Fruit fly (Drosophila melanogaster) whole organism, embryonic: Measurements from ENCODE around the gene wg.

Experiments used
- CG10267 ChIP-seq: fragments of 200-800 bp; sonication (Bioruptor generic); optimal IDR thresholded peaks from 2 replicates; lab custom pipeline; 2018; ENCODE audit warnings: missing biosample characterization, mild to moderate bottlenecking, missing genetic modification characterization, moderate library complexity
- CG10321 ChIP-seq: fragments of 200-800 bp; sonication (Bioruptor generic); IDR thresholded peaks from 2 replicates; pipeline ENCODE4 v1.3.6; 2022; ENCODE audit warnings: missing biosample characterization, missing genetic modification characterization
- CG10654 ChIP-seq: fragments of 200-800 bp; sonication (Bioruptor generic); optimal IDR thresholded peaks from 2 replicates; lab custom pipeline; 2016; ENCODE audit warnings: missing biosample characterization, missing genetic modification characterization
- CG12236 ChIP-seq: fragments of 200-800 bp; sonication (Bioruptor generic); optimal IDR thresholded peaks from 2 replicates; lab custom pipeline; 2016; ENCODE audit warnings: missing biosample characterization, missing genetic modification characterization
- CG13123 ChIP-seq: fragments of 200-800 bp; sonication (Bioruptor generic); optimal IDR thresholded peaks from 2 replicates; lab custom pipeline; 2016; ENCODE audit warnings: missing biosample characterization, missing genetic modification characterization
- CG13296 ChIP-seq: fragments of 200-800 bp; sonication (Bioruptor generic); optimal IDR thresholded peaks from 3 replicates; lab custom pipeline; 2018; ENCODE audit warnings: missing biosample characterization, mild to moderate bottlenecking, missing genetic modification characterization
- CG17829 ChIP-seq: fragments of 200-800 bp; optimal IDR thresholded peaks from 2 replicates; lab custom pipeline; 2019; ENCODE audit warnings: missing biosample characterization, mild to moderate bottlenecking, missing genetic modification characterization, moderate library complexity
- CG1792 ChIP-seq: fragments of 200-800 bp; sonication (Bioruptor generic); optimal IDR thresholded peaks from 2 replicates; lab custom pipeline; 2016; ENCODE audit warnings: missing biosample characterization, missing genetic modification characterization
- CG18011 ChIP-seq: fragments of 200-800 bp; sonication (Bioruptor generic); optimal IDR thresholded peaks from 2 replicates; lab custom pipeline; 2017; ENCODE audit warnings: missing biosample characterization, missing genetic modification characterization, mild to moderate bottlenecking, moderate library complexity, missing genotype
- CG2120 ChIP-seq: fragments of 200-800 bp; sonication (Bioruptor generic); optimal IDR thresholded peaks from 3 replicates; lab custom pipeline; 2016; ENCODE audit warnings: missing biosample characterization, missing genetic modification characterization
- CG30403 ChIP-seq: fragments of 200-800 bp; sonication (Bioruptor generic); optimal IDR thresholded peaks from 3 replicates; lab custom pipeline; 2016; ENCODE audit warnings: missing biosample characterization, missing genetic modification characterization
- CG31365 ChIP-seq: fragments of 200-800 bp; sonication (Bioruptor generic); optimal IDR thresholded peaks from 2 replicates; lab custom pipeline; 2018; ENCODE audit warnings: missing biosample characterization, mild to moderate bottlenecking, missing genetic modification characterization
- CG32532 ChIP-seq: fragments of 200-800 bp; sonication (Bioruptor generic); IDR thresholded peaks from 2 replicates; pipeline ENCODE4 v1.3.6; 2022; ENCODE audit warnings: missing biosample characterization, missing genetic modification characterization
- CG6689 ChIP-seq: fragments of 200-800 bp; sonication (Bioruptor generic); IDR thresholded peaks from 2 replicates; pipeline ENCODE4 v1.3.6; 2022; ENCODE audit warnings: missing biosample characterization, missing genetic modification characterization
- D ChIP-seq, 2 experiments: fragments of 200-800 bp in 1 of 2; fragments of >200 bp in 1 of 2; sonication (Bioruptor generic) in 1 of 2; optimal IDR thresholded peaks; 2 replicates in 1 of 2; 3 replicates in 1 of 2; lab custom pipeline; 2017; ENCODE audit warnings: mild to moderate bottlenecking in 1 of 2, missing biosample characterization in 1 of 2, missing genetic modification characterization in 1 of 2, missing genetic modification reagents in 1 of 2
- Deaf1 ChIP-seq: fragments of 200-800 bp; optimal IDR thresholded peaks from 3 replicates; lab custom pipeline; 2019; ENCODE audit warnings: missing biosample characterization, mild to moderate bottlenecking, missing genetic modification characterization, moderate library complexity
- Doc3 ChIP-seq: fragments of 200-800 bp; sonication (Bioruptor generic); IDR thresholded peaks from 3 replicates; pipeline ENCODE4 v1.3.6; 2022; ENCODE audit warnings: missing biosample characterization, missing genetic modification characterization; ENCODE audit not compliant: partially characterized antibody
- ERR ChIP-seq: fragments of 200-800 bp; sonication (Bioruptor generic); optimal IDR thresholded peaks from 2 replicates; lab custom pipeline; 2016; ENCODE audit warnings: missing biosample characterization, missing genetic modification characterization
- Ets65A ChIP-seq: fragments of 200-800 bp; sonication (Bioruptor generic); peaks from one replicate; lab custom pipeline; 2016; ENCODE audit warnings: missing biosample characterization, missing genetic modification characterization
- Ets97D ChIP-seq: fragments of 200-800 bp; sonication (Bioruptor generic); optimal IDR thresholded peaks from 3 replicates; lab custom pipeline; 2016; ENCODE audit warnings: missing biosample characterization, missing genetic modification characterization
- Gug ChIP-seq: fragments of 200-800 bp; sonication (Bioruptor generic); IDR thresholded peaks from 4 replicates; pipeline ENCODE4 v1.3.6; 2022; ENCODE audit warnings: missing biosample characterization, missing genetic modification characterization
- Mes4 ChIP-seq: fragments of 200-800 bp; sonication (Bioruptor generic); optimal IDR thresholded peaks from 2 replicates; lab custom pipeline; 2016; ENCODE audit warnings: missing biosample characterization, missing genetic modification characterization
- Pdp1 ChIP-seq, 2 experiments: fragments of 200-800 bp; sonication (Bioruptor generic); optimal IDR thresholded peaks; 3 replicates each; lab custom pipeline; 2016; ENCODE audit warnings: missing biosample characterization in 2 of 2, missing genetic modification characterization in 2 of 2, mild to moderate bottlenecking in 1 of 2, moderate library complexity in 1 of 2
- Rfx ChIP-seq: fragments of 200-800 bp; sonication (Bioruptor generic); IDR thresholded peaks from 2 replicates; pipeline ENCODE4 v1.3.6; 2022; ENCODE audit warnings: missing biosample characterization, missing genetic modification characterization
- Spps ChIP-seq: fragments of 200-800 bp; sonication (Bioruptor generic); optimal IDR thresholded peaks from 2 replicates; lab custom pipeline; 2018; ENCODE audit warnings: missing biosample characterization, mild to moderate bottlenecking, missing genetic modification characterization
- Stat92E ChIP-seq, 3 experiments: fragments of >200 bp in 2 of 3; fragments of 200-800 bp in 1 of 3; sonication (Bioruptor generic) in 1 of 3; optimal IDR thresholded peaks; 2 replicates each; lab custom pipeline; 2017 to 2019; ENCODE audit warnings: missing biosample characterization in 3 of 3, missing genetic modification characterization in 3 of 3, mild to moderate bottlenecking in 1 of 3, moderate library complexity in 1 of 3
- Usf ChIP-seq: fragments of 200-800 bp; sonication (Bioruptor generic); optimal IDR thresholded peaks from 2 replicates; lab custom pipeline; 2017; ENCODE audit warnings: missing genotype, missing biosample characterization, missing genetic modification characterization
- Vsx1 ChIP-seq: fragments of 200-800 bp; sonication (Bioruptor generic); optimal IDR thresholded peaks from 2 replicates; lab custom pipeline; 2017; ENCODE audit warnings: missing biosample characterization, mild to moderate bottlenecking, missing genetic modification characterization, missing genetic modification reagents
- amos ChIP-seq: fragments of 200-800 bp; sonication (Bioruptor generic); IDR thresholded peaks from 2 replicates; pipeline ENCODE4 v1.3.6; 2022; ENCODE audit warnings: missing biosample characterization, missing genetic modification characterization; ENCODE audit not compliant: partially characterized antibody
- ase ChIP-seq: fragments of 200-800 bp; sonication (Bioruptor generic); IDR thresholded peaks from 3 replicates; pipeline ENCODE4 v1.3.6; 2022; ENCODE audit warnings: missing biosample characterization, missing genetic modification characterization
- ato ChIP-seq: fragments of 200-800 bp; sonication (Bioruptor generic); IDR thresholded peaks from 2 replicates; pipeline ENCODE4 v1.3.6; 2022; ENCODE audit warnings: missing biosample characterization, missing genetic modification characterization; ENCODE audit not compliant: partially characterized antibody
- br ChIP-seq: fragments of >200 bp; optimal IDR thresholded peaks from 2 replicates; lab custom pipeline; 2017
- cad ChIP-seq: fragments of >200 bp; optimal IDR thresholded peaks from 2 replicates; lab custom pipeline; 2017; ENCODE audit warnings: missing biosample characterization, missing genetic modification characterization
- ci ChIP-seq: fragments of 200-800 bp; sonication (Bioruptor generic); IDR thresholded peaks from 3 replicates; pipeline ENCODE4 v1.3.6; 2022; ENCODE audit warnings: missing biosample characterization, missing genetic modification characterization
- dm ChIP-seq: fragments of 200-800 bp; sonication (Bioruptor generic); optimal IDR thresholded peaks from 3 replicates; lab custom pipeline; 2016; ENCODE audit warnings: missing biosample characterization, missing genetic modification characterization
- eve ChIP-seq, 2 experiments: fragments of >200 bp; optimal IDR thresholded peaks; 2 replicates each; lab custom pipeline; 2017; ENCODE audit warnings: missing biosample characterization in 2 of 2, missing genetic modification characterization in 2 of 2
- fru ChIP-seq: fragments of >200 bp; optimal IDR thresholded peaks from 2 replicates; lab custom pipeline; 2017
- gce ChIP-seq: fragments of 200-800 bp; sonication (Bioruptor generic); IDR thresholded peaks from 3 replicates; pipeline ENCODE4 v1.3.6; 2022; ENCODE audit warnings: missing biosample characterization, missing genetic modification characterization
- lola ChIP-seq, 3 experiments: fragments of >200 bp in 2 of 3; fragments of 200-800 bp in 1 of 3; sonication (Bioruptor generic) in 1 of 3; optimal IDR thresholded peaks; 2 replicates each; lab custom pipeline; 2017 to 2019; ENCODE audit warnings: missing biosample characterization in 3 of 3, missing genetic modification characterization in 3 of 3, mild to moderate bottlenecking in 1 of 3, moderate library complexity in 1 of 3
- luna ChIP-seq: fragments of 200-800 bp; sonication (Bioruptor generic); optimal IDR thresholded peaks from 2 replicates; lab custom pipeline; 2016; ENCODE audit warnings: missing biosample characterization, missing genetic modification characterization
- org-1 ChIP-seq: fragments of 200-800 bp; sonication (Bioruptor generic); optimal IDR thresholded peaks from 2 replicates; lab custom pipeline; 2017; ENCODE audit warnings: missing biosample characterization, missing genetic modification characterization
- p53 ChIP-seq: fragments of 200-800 bp; sonication (Bioruptor generic); optimal IDR thresholded peaks from 2 replicates; lab custom pipeline; 2016; ENCODE audit warnings: missing biosample characterization, missing genetic modification characterization
- pfk ChIP-seq: fragments of 200-800 bp; sonication (Bioruptor generic); optimal IDR thresholded peaks from 2 replicates; lab custom pipeline; 2018; ENCODE audit warnings: missing biosample characterization, mild to moderate bottlenecking, missing genetic modification characterization, moderate library complexity
- schlank ChIP-seq: fragments of 200-800 bp; sonication (Bioruptor generic); optimal IDR thresholded peaks from 2 replicates; lab custom pipeline; 2018; ENCODE audit warnings: missing biosample characterization, mild to moderate bottlenecking, missing genetic modification characterization
- sd ChIP-seq: fragments of 200-800 bp; sonication (Bioruptor generic); optimal IDR thresholded peaks from 3 replicates; lab custom pipeline; 2018; ENCODE audit warnings: missing biosample characterization, mild to moderate bottlenecking, missing genetic modification characterization, moderate library complexity
- so ChIP-seq: fragments of 200-800 bp; sonication (Bioruptor generic); IDR thresholded peaks from 3 replicates; pipeline ENCODE4 v1.3.6; 2022; ENCODE audit warnings: missing biosample characterization, missing genetic modification characterization
- stwl ChIP-seq: fragments of 200-800 bp; sonication (Bioruptor generic); optimal IDR thresholded peaks from 3 replicates; lab custom pipeline; 2018; ENCODE audit warnings: missing biosample characterization, mild to moderate bottlenecking, missing genetic modification characterization, moderate library complexity
- toy ChIP-seq: fragments of 200-800 bp; sonication (Bioruptor generic); IDR thresholded peaks from 2 replicates; pipeline ENCODE4 v1.3.6; 2022; ENCODE audit warnings: missing biosample characterization, missing genetic modification characterization
- tx ChIP-seq: fragments of 200-800 bp; sonication (Bioruptor generic); optimal IDR thresholded peaks from 2 replicates; lab custom pipeline; 2016; ENCODE audit warnings: missing biosample characterization, missing genetic modification characterization
- unc-4 ChIP-seq: fragments of 200-800 bp; sonication (Bioruptor generic); IDR thresholded peaks from 2 replicates; pipeline ENCODE4 v1.3.6; 2022; ENCODE audit warnings: missing biosample characterization, missing genetic modification characterization; ENCODE audit not compliant: partially characterized antibody
- yki ChIP-seq: fragments of >200 bp; optimal IDR thresholded peaks from 3 replicates; lab custom pipeline; 2018
- zf30C ChIP-seq: fragments of 200-800 bp; sonication (Bioruptor generic); optimal IDR thresholded peaks from 3 replicates; lab custom pipeline; 2018; ENCODE audit warnings: missing biosample characterization, mild to moderate bottlenecking, missing genetic modification characterization

The wg gene

DNA sequence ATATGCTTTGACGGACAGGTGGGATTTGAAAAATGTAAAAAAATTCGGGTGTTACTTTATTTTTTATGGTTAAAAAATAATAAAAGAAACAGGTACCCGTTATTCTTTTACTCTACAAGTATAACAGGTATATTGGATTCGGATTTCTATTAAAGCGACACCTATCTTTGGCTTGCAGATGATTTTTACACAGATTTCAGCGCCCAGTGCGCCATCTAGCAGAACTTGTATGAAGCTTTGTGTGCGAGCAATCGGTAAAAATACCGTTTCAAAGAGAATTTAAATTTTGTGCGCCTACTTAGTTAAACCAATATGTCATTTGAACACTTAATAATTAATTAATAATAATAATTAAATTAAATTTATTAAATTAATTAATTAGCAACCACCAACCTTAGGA is 48.9 kb upstream of the wg start (continued):
- TF ChIP-seq CG32532 (GFP tag; lab: Robert Waterston, UW) (peak; percentile 87), ci (GFP tag; lab: Robert Waterston, UW) (peak; percentile 81), toy (no peak), unc-4 (no peak), fru (no peak), sd (tag; lab: Kevin White, UChicago) (no peak), lola (GFP tag; optimal IDR thresholded peaks at IDR 0.05; lab: Kevin White, UChicago) (no peak), so (no peak), CG18011 (no peak), Vsx1 (no peak), CG10267 (tag; lab: Kevin White, UChicago) (peak; percentile 44), Rfx (GFP tag; lab: Robert Waterston, UW) (peak; percentile 84), Ets65A (GFP tag; lab: Kevin White, UChicago) (peak; percentile 87), ato (no peak), org-1 (no peak), Ets97D (GFP tag; lab: Kevin White, UChicago) (peak; percentile 18), CG2120 (GFP tag; lab: Kevin White, UChicago) (peak; percentile 50), gce (no peak), Gug (GFP tag; lab: Robert Waterston, UW) (peak; percentile 56; the same call in 2 of the 4 replicates), CG1792 (GFP tag; lab: Kevin White, UChicago) (no peak), yki (no peak), pfk (GFP tag; lab: Kevin White, UChicago) (no peak), stwl (tag; lab: Kevin White, UChicago) (peak; percentile 63), dm (GFP tag; lab: Kevin White, UChicago) (no peak), CG13123 (GFP tag; lab: Kevin White, UChicago) (peak; percentile 17), Stat92E (GFP tag; optimal IDR thresholded peaks at IDR 0.05; lab: Kevin White, UChicago) (no peak), p53 (GFP tag; lab: Kevin White, UChicago) (no peak), eve (GFP tag; optimal IDR thresholded peaks at IDR 0.05; lab: Kevin White, UChicago) (no peak), Usf (GFP tag; lab: Kevin White, UChicago) (no peak), CG6689 (0 out of 2 replicates have a peak, but pooled peaks have one; percentile 17), tx (GFP tag; lab: Kevin White, UChicago) (no peak), CG30403 (GFP tag; lab: Kevin White, UChicago) (peak; percentile 59), Pdp1 (GFP tag; optimal IDR thresholded peaks at IDR 0.05; lab: Kevin White, UChicago) (peak; percentile 45 to 54), CG12236 (GFP tag; lab: Kevin White, UChicago) (no peak), schlank (tag; lab: Kevin White, UChicago) (no peak), CG17829 (tag; lab: Kevin White, UChicago) (peak; percentile 67), Mes4 (GFP tag; lab: Kevin White, UChicago) (no peak), luna (no peak), Doc3 (GFP tag; lab: Robert Waterston, UW) (no peak), amos (GFP tag; lab: Robert Waterston, UW) (peak; percentile 58), CG31365 (tag; lab: Kevin White, UChicago) (no peak), cad (GFP tag; lab: Kevin White, UChicago) (no peak), D (optimal IDR thresholded peaks at IDR 0.05; lab: Kevin White, UChicago) (no peak), D (GFP tag; optimal IDR thresholded peaks at IDR 0.05; lab: Kevin White, UChicago) (no peak), ase (GFP tag; lab: Robert Waterston, UW) (0 out of 3 replicates have a peak, but pooled peaks have one; percentile 23), Spps (tag; lab: Kevin White, UChicago) (no peak), CG13296 (GFP tag; lab: Kevin White, UChicago) (no peak), ERR (GFP tag; lab: Kevin White, UChicago) (no peak), CG10321 (no peak), Deaf1 (tag; lab: Kevin White, UChicago) (peak; percentile 5), CG10654 (peak; percentile 30), br (lab: Kevin White, UChicago) (no peak), zf30C (GFP tag; lab: Kevin White, UChicago) (no peak)
